Fruit fly (Drosophila melanogaster): Measurements from ENCODE around the gene CG5958.

CG5958 gene

dm6 chr2L:7434737-7435356, 1.5 kb upstream of the CG5958 start (continued):
- no peak for TF ChIP-seq pho (GFP tag; optimal IDR thresholded peaks at IDR 0.05)
- no peak for TF ChIP-seq Hr39 (optimal IDR thresholded peaks at IDR 0.05)
- TF ChIP-seq al (GFP tag; IDR thresholded peaks at IDR 0.05) = peak; percentile 51
- TF ChIP-seq sd (tag; optimal IDR thresholded peaks at IDR 0.05) = no peak
- no peak for TF ChIP-seq CG9609 (GFP tag; optimal IDR thresholded peaks at IDR 0.05)
- TF ChIP-seq tup (GFP tag; optimal IDR thresholded peaks at IDR 0.05) = no peak
- TF ChIP-seq grau (tag; optimal IDR thresholded peaks at IDR 0.05) = peak; percentile 83
- TF ChIP-seq Xrp1 (GFP tag; IDR thresholded peaks at IDR 0.05) = peak; percentile 30; the same call in 1 of the 2 replicates
- 0 out of 2 replicates have a peak, but pooled peaks have one; percentile 15 for TF ChIP-seq CG31441 (GFP tag; IDR thresholded peaks at IDR 0.05)
- no peak for TF ChIP-seq dimm (GFP tag; IDR thresholded peaks at IDR 0.05)
- no peak for TF ChIP-seq ac (GFP tag; optimal IDR thresholded peaks at IDR 0.05)
- TF ChIP-seq org-1 (GFP tag; optimal IDR thresholded peaks at IDR 0.05) = peak; percentile 24
- no peak for TF ChIP-seq CG6791 (GFP tag; IDR thresholded peaks at IDR 0.05; ENCODE audit: partially characterized antibody)
- no peak for TF ChIP-seq CG12104 (GFP tag; optimal IDR thresholded peaks at IDR 0.05)
- peak in 1 of 2 experiments; percentile 48 for TF ChIP-seq dpn (GFP tag; optimal IDR thresholded peaks at IDR 0.05)
- TF ChIP-seq tx (GFP tag; optimal IDR thresholded peaks at IDR 0.05) = no peak
- TF ChIP-seq CG11504 (tag; optimal IDR thresholded peaks at IDR 0.05) = peak; percentile 56
- TF ChIP-seq CG30020 (tag; optimal IDR thresholded peaks at IDR 0.05) = no peak
- TF ChIP-seq CG4424 (GFP tag; optimal IDR thresholded peaks at IDR 0.05) = no peak
- peak; percentile 73 for TF ChIP-seq Rfx (GFP tag; IDR thresholded peaks at IDR 0.05)
- TF ChIP-seq CG32532 (GFP tag; IDR thresholded peaks at IDR 0.05) = peak; percentile 77
- no peak for TF ChIP-seq zfh2 (GFP tag; optimal IDR thresholded peaks at IDR 0.05)
- no peak for TF ChIP-seq crol (GFP tag; IDR thresholded peaks at IDR 0.05)
- TF ChIP-seq Tbp (GFP tag; optimal IDR thresholded peaks at IDR 0.05) = no peak
- no peak; the same call in 2 of the 3 replicates for TF ChIP-seq Aef1 (GFP tag; IDR thresholded peaks at IDR 0.05)
- no peak; the same call in 1 of the 2 replicates for TF ChIP-seq CG6689 (GFP tag; IDR thresholded peaks at IDR 0.05)
- TF ChIP-seq CG12155 (GFP tag; optimal IDR thresholded peaks at IDR 0.05) = peak; percentile 12
- TF ChIP-seq CG7556 (GFP tag; optimal IDR thresholded peaks at IDR 0.05) = peak; percentile 44
- TF ChIP-seq B-H2 (GFP tag; optimal IDR thresholded peaks at IDR 0.05) = peak; percentile 18
- peak; percentile 64; the same call in 2 of the 3 replicates for TF ChIP-seq tgo (GFP tag; IDR thresholded peaks at IDR 0.05)
- no peak for TF ChIP-seq Dp (GFP tag; optimal IDR thresholded peaks at IDR 0.05)
- no peak for TF ChIP-seq Stat92E (GFP tag; optimal IDR thresholded peaks at IDR 0.05)
- TF ChIP-seq Lhr (GFP tag; optimal IDR thresholded peaks at IDR 0.05) = no peak
- TF ChIP-seq Dll (GFP tag; IDR thresholded peaks at IDR 0.05; ENCODE audit: partially characterized antibody) = no peak
- no peak for TF ChIP-seq CG6272 (GFP tag; IDR thresholded peaks at IDR 0.05)
- no peak for TF ChIP-seq oc (tag; optimal IDR thresholded peaks at IDR 0.05)
- no peak for TF ChIP-seq Gsc (GFP tag; IDR thresholded peaks at IDR 0.05)
- no peak for TF ChIP-seq CG1602 (GFP tag; optimal IDR thresholded peaks at IDR 0.05)
- TF ChIP-seq Dad (GFP tag; optimal IDR thresholded peaks at IDR 0.05) = no peak
- TF ChIP-seq zf30C (GFP tag; optimal IDR thresholded peaks at IDR 0.05) = no peak
- peak; percentile 61 for TF ChIP-seq CG8924 (tag; optimal IDR thresholded peaks at IDR 0.05)
- TF ChIP-seq CG11398 (GFP tag; optimal IDR thresholded peaks at IDR 0.05) = no peak
- TF ChIP-seq CG9437 (GFP tag; optimal IDR thresholded peaks at IDR 0.05) = no peak
